Worm (Caenorhabditis elegans) whole organism, L2 larva: Measurements from ENCODE around the gene cec-1.

ENCODE experiments used
- C34F6.9 ChIP-seq: fragments of 150-350 bp; optimal IDR thresholded peaks from 2 replicates; lab custom pipeline; 2014; ENCODE audit warnings: missing biosample characterization, missing genetic modification characterization
- alr-1 ChIP-seq: fragments of 150-350 bp; optimal IDR thresholded peaks from 2 replicates; lab custom pipeline; 2014; ENCODE audit warnings: missing biosample characterization, missing genetic modification characterization
- blmp-1 ChIP-seq: sonication (generic microtip); optimal IDR thresholded peaks from 2 replicates; lab custom pipeline; 2017; ENCODE audit warnings: missing genetic modification characterization, mild to moderate bottlenecking, missing compliant biosample characterization, antibody characterized with exemption, moderate library complexity; ENCODE audit not compliant: insufficient read depth
- ceh-82 ChIP-seq: fragments of 150-350 bp; optimal IDR thresholded peaks from 2 replicates; lab custom pipeline; 2014; ENCODE audit warnings: missing biosample characterization, missing genetic modification characterization
- elt-3 ChIP-seq: sonication (generic microtip); optimal IDR thresholded peaks from 2 replicates; lab custom pipeline; 2017; ENCODE audit warnings: missing biosample characterization, missing genetic modification characterization
- lin-11 ChIP-seq: fragments of 150-350 bp; sonication (generic microtip); optimal IDR thresholded peaks from 2 replicates; lab custom pipeline; 2014; ENCODE audit warnings: missing biosample characterization, missing genetic modification characterization, inconsistent platforms, mixed read lengths
- lin-13 ChIP-seq: fragments of 150-350 bp; optimal IDR thresholded peaks from 2 replicates; lab custom pipeline; 2014; ENCODE audit warnings: missing biosample characterization, missing genetic modification reagents, missing genetic modification characterization
- mab-5 ChIP-seq: fragments of 150-350 bp; optimal IDR thresholded peaks from 2 replicates; lab custom pipeline; 2014; ENCODE audit warnings: missing biosample characterization, missing genetic modification characterization
- mdl-1 ChIP-seq, 2 experiments: fragments of 150-350 bp in 1 of 2; sonication (generic microtip) in 1 of 2; optimal IDR thresholded peaks; 2 replicates each; lab custom pipeline; 2017; ENCODE audit warnings: missing biosample characterization in 2 of 2, missing genetic modification characterization in 2 of 2
- nhr-237 ChIP-seq: fragments of 150-350 bp; optimal IDR thresholded peaks from 2 replicates; lab custom pipeline; 2014; ENCODE audit warnings: missing biosample characterization, missing genetic modification characterization
- nhr-25 ChIP-seq: fragments of 150-350 bp; sonication (generic microtip); optimal IDR thresholded peaks from 3 replicates; lab custom pipeline; 2014; ENCODE audit warnings: missing biosample characterization, missing genetic modification characterization
- ztf-11 ChIP-seq: sonication (generic microtip); optimal IDR thresholded peaks from 2 replicates; lab custom pipeline; 2017; ENCODE audit warnings: missing biosample characterization, missing genetic modification characterization

ce11 chrIII:8426271-8426670 lies at the start of gene cec-1:
- TF ChIP-seq C34F6.9 (tag; lab: Kevin White, UChicago): peak; percentile 14
- TF ChIP-seq nhr-237 (tag; lab: Kevin White, UChicago): no peak
- TF ChIP-seq lin-13 (GFP tag; lab: Kevin White, UChicago): no peak
- no peak for TF ChIP-seq lin-11 (tag; lab: Kevin White, UChicago)
- peak; percentile 66 for TF ChIP-seq blmp-1 (tag; lab: Kevin White, UChicago)
- TF ChIP-seq nhr-25 (tag; lab: Kevin White, UChicago): no peak
- TF ChIP-seq elt-3 (tag; lab: Kevin White, UChicago): no peak
- TF ChIP-seq alr-1: no peak
- no peak for TF ChIP-seq mdl-1 (tag; optimal IDR thresholded peaks at IDR 0.05; lab: Kevin White, UChicago)
- TF ChIP-seq mab-5 (tag; lab: Kevin White, UChicago): no peak
- TF ChIP-seq ceh-82 (tag; lab: Kevin White, UChicago): no peak
- TF ChIP-seq ztf-11: no peak
